Fruit fly (Drosophila melanogaster): ENCODE data around the gene Ace.

The Ace gene

dm6 chr3R:13221820-13222219 lies 37.5 kb downstream of the Ace start (continued):
- TF ChIP-seq trh (GFP tag; optimal IDR thresholded peaks at IDR 0.05) (no peak), CG4730 (GFP tag; IDR thresholded peaks at IDR 0.05) (0 out of 2 replicates have a peak, but pooled peaks have one; percentile 20), CoRest (tag; optimal IDR thresholded peaks at IDR 0.05) (no peak), al (GFP tag; IDR thresholded peaks at IDR 0.05) (0 out of 2 replicates have a peak, but pooled peaks have one; percentile 14), CrebB (tag; optimal IDR thresholded peaks at IDR 0.05) (no peak), CG14860 (GFP tag; IDR thresholded peaks at IDR 0.05; ENCODE audit: partially characterized antibody) (0 out of 3 replicates have a peak, but pooled peaks have one; percentile 30), ap (GFP tag; IDR thresholded peaks at IDR 0.05) (0 out of 2 replicates have a peak, but pooled peaks have one; percentile 8), CG4282 (GFP tag; optimal IDR thresholded peaks at IDR 0.05) (no peak), CG7357 (GFP tag; IDR thresholded peaks at IDR 0.05) (0 out of 3 replicates have a peak, but pooled peaks have one; percentile 20), Dip3 (GFP tag; optimal IDR thresholded peaks at IDR 0.05) (peak; percentile 11), mam (GFP tag; optimal IDR thresholded peaks at IDR 0.05) (no peak), bcd (GFP tag; optimal IDR thresholded peaks at IDR 0.05) (peak; percentile 4), Dfd (GFP tag; optimal IDR thresholded peaks at IDR 0.05) (no peak), stc (GFP tag; IDR thresholded peaks at IDR 0.05) (no peak), dan (GFP tag; IDR thresholded peaks at IDR 0.05) (no peak), Med (GFP tag) (peak; percentile 49), chinmo (GFP tag; IDR thresholded peaks at IDR 0.05; ENCODE audit: partially characterized antibody) (0 out of 4 replicates have a peak, but pooled peaks have one; percentile 22), Ets65A (GFP tag) (no peak), CG3847 (GFP tag; IDR thresholded peaks at IDR 0.05) (no peak), gem (tag; optimal IDR thresholded peaks at IDR 0.05) (peak; percentile 22), Fer3 (tag; optimal IDR thresholded peaks at IDR 0.05) (no peak), slbo (GFP tag; IDR thresholded peaks at IDR 0.05) (0 out of 2 replicates have a peak, but pooled peaks have one; percentile 33), pho (GFP tag; optimal IDR thresholded peaks at IDR 0.05) (no peak), sens (GFP tag) (peak; percentile 45), btn (GFP tag; optimal IDR thresholded peaks at IDR 0.05) (no peak), CG2120 (GFP tag; optimal IDR thresholded peaks at IDR 0.05) (peak; percentile 23)

dm6 chr3R:13220478-13220877 lies 38.8 kb downstream of the Ace start, which contains the start of gene CG8476:
Gene CG8476 (minus strand): TSS chr3R:13220578.
- no peak for TF ChIP-seq fd96Cb (tag; optimal IDR thresholded peaks at IDR 0.05)
- TF ChIP-seq CG15696 (tag; optimal IDR thresholded peaks at IDR 0.05) = no peak
- no peak for TF ChIP-seq corto (GFP tag; optimal IDR thresholded peaks at IDR 0.05)
- TF ChIP-seq CG12769 (tag; optimal IDR thresholded peaks at IDR 0.05) = no peak
- no peak for TF ChIP-seq Lhr (GFP tag; optimal IDR thresholded peaks at IDR 0.05)
- TF ChIP-seq CG10431 (GFP tag; optimal IDR thresholded peaks at IDR 0.05) = no peak
- no peak for TF ChIP-seq Ptx1 (GFP tag; IDR thresholded peaks at IDR 0.05)

dm6 chr3R:13218733-13219132 lies 40.6 kb downstream of the Ace start:
- TF ChIP-seq CG10543 (GFP tag; optimal IDR thresholded peaks at IDR 0.05) (no peak), NFAT (GFP tag; IDR thresholded peaks at IDR 0.05) (peak; percentile 58; the same call in 1 of the 2 replicates), CG12769 (tag; optimal IDR thresholded peaks at IDR 0.05) (peak; percentile 61), NK7.1 (GFP tag; optimal IDR thresholded peaks at IDR 0.05) (no peak), Med (GFP tag) (peak; percentile 64), CG2712 (tag; optimal IDR thresholded peaks at IDR 0.05) (peak; percentile 6), grn (GFP tag; optimal IDR thresholded peaks at IDR 0.05) (peak; percentile 5), lola (GFP tag; optimal IDR thresholded peaks at IDR 0.05) (no peak), CG5245 (GFP tag; optimal IDR thresholded peaks at IDR 0.05) (no peak), CG10431 (GFP tag; optimal IDR thresholded peaks at IDR 0.05) (no peak), ind (GFP tag; optimal IDR thresholded peaks at IDR 0.05) (peak; percentile 7), da (GFP tag; optimal IDR thresholded peaks at IDR 0.05) (no peak), Atf-2 (GFP tag; optimal IDR thresholded peaks at IDR 0.05) (no peak), pnt (GFP tag; optimal IDR thresholded peaks at IDR 0.05) (peak; percentile 7), prd (optimal IDR thresholded peaks at IDR 0.05) (no peak), prd (GFP tag; IDR thresholded peaks at IDR 0.05) (peak; percentile 38; the same call in 1 of the 3 replicates), Meics (GFP tag; optimal IDR thresholded peaks at IDR 0.05) (peak; percentile 45), CG10147 (GFP tag; optimal IDR thresholded peaks at IDR 0.05) (peak; percentile 30), ttk (GFP tag; IDR thresholded peaks at IDR 0.05) (no peak), CG17612 (GFP tag; IDR thresholded peaks at IDR 0.05) (peak; percentile 28; the same call in 1 of the 2 replicates), al (GFP tag; IDR thresholded peaks at IDR 0.05) (peak; percentile 55; the same call in 1 of the 2 replicates)
